Fruit fly (Drosophila melanogaster) whole organism, pupa: Measurements from ENCODE around the gene CG13728.

Experiments used
- CG14655 ChIP-seq: fragments of 200-800 bp; sonication (Bioruptor generic); optimal IDR thresholded peaks from 3 replicates; lab custom pipeline; 2017; ENCODE audit warnings: mild to moderate bottlenecking, missing biosample characterization, missing genetic modification reagents, missing genetic modification characterization
- CG17806 ChIP-seq: fragments of 200-800 bp; sonication (Bioruptor generic); optimal IDR thresholded peaks from 2 replicates; lab custom pipeline; 2018; ENCODE audit warnings: missing biosample characterization, mild to moderate bottlenecking, missing genetic modification characterization, moderate library complexity
- CG32121 ChIP-seq: fragments of 200-800 bp; sonication (Bioruptor generic); IDR thresholded peaks from 2 replicates; pipeline ENCODE4 v1.3.6; 2022; ENCODE audit warnings: missing biosample characterization, missing genetic modification characterization
- D1 ChIP-seq: fragments of 200-800 bp; sonication (Bioruptor generic); optimal IDR thresholded peaks from 2 replicates; lab custom pipeline; 2018; ENCODE audit warnings: missing biosample characterization, mild to moderate bottlenecking, missing genetic modification characterization, moderate library complexity
- EcR ChIP-seq: fragments of 200-800 bp; sonication (Bioruptor generic); optimal IDR thresholded peaks from 3 replicates; lab custom pipeline; 2019; ENCODE audit warnings: missing biosample characterization, missing genetic modification characterization, mild to moderate bottlenecking, moderate library complexity, missing genetic modification reagents
- Pif1A ChIP-seq: fragments of 200-800 bp; sonication (Bioruptor generic); optimal IDR thresholded peaks from 3 replicates; lab custom pipeline; 2016; ENCODE audit warnings: missing biosample characterization, missing genetic modification characterization

- TF ChIP-seq CG32121 (GFP tag; lab: Robert Waterston, UW) (no peak), D1 (tag; lab: Kevin White, UChicago) (no peak), CG17806 (tag; lab: Kevin White, UChicago) (no peak), EcR (GFP tag; lab: Kevin White, UChicago) (no peak), CG14655 (GFP tag; lab: Kevin White, UChicago) (no peak), Pif1A (GFP tag; lab: Kevin White, UChicago) (no peak)
Measured at dm6 chr3L:17386612-17387382, 4.3 kb upstream of the CG13728 start.
